Worm (Caenorhabditis elegans): ENCODE measurements around the gene F55G1.1.
A peak's percentile ranks its signal among the peaks of the same experiment; 100 is the strongest.

The F55G1.1 gene

ce11 chrIV:7505866-7506488 lies 14.4 kb downstream of the F55G1.1 start (continued):
- no peak for TF ChIP-seq fkh-10 (GFP tag; optimal IDR thresholded peaks at IDR 0.05)
- no peak for TF ChIP-seq snpc-4 (tag; optimal IDR thresholded peaks at IDR 0.05)
- TF ChIP-seq vab-7 (GFP tag; IDR thresholded peaks at IDR 0.05), result no peak
- TF ChIP-seq dve-1 (tag; optimal IDR thresholded peaks at IDR 0.05; ENCODE audit: insufficient read depth), result peak; percentile 46
- TF ChIP-seq hmg-1.1 (GFP tag; IDR thresholded peaks at IDR 0.05), result no peak
- no peak for TF ChIP-seq madf-5 (GFP tag; IDR thresholded peaks at IDR 0.05)
- peak; percentile 27 for TF ChIP-seq mes-2 (tag; optimal IDR thresholded peaks at IDR 0.05; ENCODE audit: poor library complexity, severe bottlenecking)
- no peak for TF ChIP-seq ztf-11 (tag; optimal IDR thresholded peaks at IDR 0.05)
- TF ChIP-seq ceh-44 (GFP tag; IDR thresholded peaks at IDR 0.05), result no peak
- TF ChIP-seq T26A8.4 (GFP tag; IDR thresholded peaks at IDR 0.05), result no peak; the same call in 1 of the 2 replicates
- no peak for TF ChIP-seq D1046.2 (GFP tag; IDR thresholded peaks at IDR 0.05)
- TF ChIP-seq nhr-42 (GFP tag; IDR thresholded peaks at IDR 0.05), result no peak
- TF ChIP-seq lin-1 (GFP tag; IDR thresholded peaks at IDR 0.05), result no peak
- TF ChIP-seq F37D6.2 (tag; optimal IDR thresholded peaks at IDR 0.05), result no peak
- TF ChIP-seq spr-1 (tag; optimal IDR thresholded peaks at IDR 0.05), result no peak
- TF ChIP-seq cey-2 (tag; optimal IDR thresholded peaks at IDR 0.05; ENCODE audit: borderline replicate concordance, insufficient read depth), result no peak
- 0 out of 2 replicates have a peak, but pooled peaks have one; percentile 41 for TF ChIP-seq daf-8 (GFP tag; IDR thresholded peaks at IDR 0.05)
- no peak for TF ChIP-seq Y5F2A.4 (GFP tag; optimal IDR thresholded peaks at IDR 0.05)

ce11 chrIV:7506711-7507110 lies 15.1 kb downstream of the F55G1.1 start:
- 0 out of 2 replicates have a peak, but pooled peaks have one; percentile 11 for TF ChIP-seq lin-38 (GFP tag; IDR thresholded peaks at IDR 0.05)
- TF ChIP-seq daf-12 (tag; optimal IDR thresholded peaks at IDR 0.05), result no peak
- no peak for TF ChIP-seq zfp-2 (tag; optimal IDR thresholded peaks at IDR 0.05)
- TF ChIP-seq dmd-9 (GFP tag; IDR thresholded peaks at IDR 0.05), result 0 out of 2 replicates have a peak, but pooled peaks have one; percentile 36
- peak; percentile 36; the same call in 1 of the 2 replicates for TF ChIP-seq set-16 (GFP tag; IDR thresholded peaks at IDR 0.05)
- TF ChIP-seq mdl-1 (tag; optimal IDR thresholded peaks at IDR 0.05), result no peak
- TF ChIP-seq F10B5.3 (tag; optimal IDR thresholded peaks at IDR 0.05), result no peak

DNA sequence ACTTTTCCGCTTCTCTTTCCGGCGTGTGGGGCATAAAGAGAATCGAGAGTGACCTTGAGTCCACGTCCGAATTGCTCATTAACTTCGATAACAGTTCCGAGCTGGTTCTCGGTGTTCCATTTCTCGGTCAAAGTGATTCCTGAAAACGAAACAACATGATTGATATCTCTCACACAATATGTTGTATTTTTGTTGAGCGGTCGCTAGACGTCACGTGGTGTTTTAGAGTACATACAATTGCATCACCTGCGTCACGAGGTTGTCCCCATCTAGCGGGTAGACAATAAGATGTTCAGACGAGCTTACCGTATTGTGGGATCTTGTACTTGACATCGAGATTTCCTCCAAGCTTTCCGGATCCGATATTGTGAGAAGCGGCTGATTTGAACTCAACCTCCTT lies 15.7 kb downstream of the F55G1.1 start:
- TF ChIP-seq zip-11 (GFP tag; IDR thresholded peaks at IDR 0.05) (no peak), T20F7.1 (GFP tag; optimal IDR thresholded peaks at IDR 0.05) (peak; percentile 7), nhr-77 (tag; optimal IDR thresholded peaks at IDR 0.05) (peak; percentile 24), spr-3 (GFP tag; optimal IDR thresholded peaks at IDR 0.05) (no peak), nhr-28 (tag; optimal IDR thresholded peaks at IDR 0.05) (peak; percentile 62), mxl-3 (GFP tag; optimal IDR thresholded peaks at IDR 0.05) (peak; percentile 43), nhr-11 (tag; optimal IDR thresholded peaks at IDR 0.05) (peak; percentile 34), dpl-1 (GFP tag; optimal IDR thresholded peaks at IDR 0.05) (peak; percentile 2), vab-7 (GFP tag; IDR thresholded peaks at IDR 0.05) (no peak), dmd-6 (GFP tag; IDR thresholded peaks at IDR 0.05) (peak; percentile 55), nhr-48 (tag; optimal IDR thresholded peaks at IDR 0.05) (peak; percentile 39), mdl-1 (tag; optimal IDR thresholded peaks at IDR 0.05) (peak in 1 of 2 experiments; percentile 48), ZK337.2 (GFP tag; IDR thresholded peaks at IDR 0.05) (no peak), set-16 (GFP tag; IDR thresholded peaks at IDR 0.05) (no peak), hlh-11 (tag; optimal IDR thresholded peaks at IDR 0.05) (peak; percentile 71), ama-1 (optimal IDR thresholded peaks at IDR 0.05) (peak; percentile 33), mep-1 (tag; optimal IDR thresholded peaks at IDR 0.05) (peak; percentile 28), daf-16 (GFP tag; optimal IDR thresholded peaks at IDR 0.05) (peak in 1 of 2 experiments; percentile 6), daf-16 (tag; optimal IDR thresholded peaks at IDR 0.05) (peak; percentile 55), lsy-2 (tag; optimal IDR thresholded peaks at IDR 0.05) (peak; percentile 13 to 52), dve-1 (tag; optimal IDR thresholded peaks at IDR 0.05; ENCODE audit: insufficient read depth) (peak; percentile 42), ztf-7 (tag; optimal IDR thresholded peaks at IDR 0.05) (no peak), unc-62 (GFP tag; optimal IDR thresholded peaks at IDR 0.05 in 1 of 2) (peak in 1 of 2 experiments; percentile 96), unc-62 (tag; optimal IDR thresholded peaks at IDR 0.05) (no peak), hlh-30 (tag; optimal IDR thresholded peaks at IDR 0.05; ENCODE audit: insufficient read depth) (peak; percentile 88), duxl-1 (tag; optimal IDR thresholded peaks at IDR 0.05; ENCODE audit: poor library complexity) (peak; percentile 17)

Data from whole organism, L4 larva.